Worm (Caenorhabditis elegans): Measurements from ENCODE around the gene inx-7.

Gene inx-7

ce11 chrIV:5967035-5967499 is 20.6 kb upstream of the inx-7 start (continued):
- peak; percentile 99 for TF ChIP-seq tbp1 (GFP tag; optimal IDR thresholded peaks at IDR 0.05)
- peak; percentile 69 for TF ChIP-seq pha-4 (tag; optimal IDR thresholded peaks at IDR 0.05)
- TF ChIP-seq pbrm-1 (GFP tag; IDR thresholded peaks at IDR 0.05): peak; percentile 89
- peak; percentile 79 for TF ChIP-seq hmg-1.2 (GFP tag; IDR thresholded peaks at IDR 0.05)
- TF ChIP-seq nfya-1 (tag; optimal IDR thresholded peaks at IDR 0.05; ENCODE audit: borderline replicate concordance, insufficient read depth): no peak
- no peak for TF ChIP-seq madf-8 (GFP tag; conservative IDR thresholded peaks at IDR 0.05)
- peak; percentile 94 for TF ChIP-seq him-1 (tag; optimal IDR thresholded peaks at IDR 0.05)
- TF ChIP-seq let-607 (tag; optimal IDR thresholded peaks at IDR 0.05): peak; percentile 62 to 83
- peak; percentile 75 for TF ChIP-seq nfyb-1 (GFP tag; IDR thresholded peaks at IDR 0.05)
- peak; percentile 89 for TF ChIP-seq dox-1 (GFP tag; IDR thresholded peaks at IDR 0.05)
- peak in 1 of 3 experiments; percentile 80 for TF ChIP-seq lin-35 (GFP tag; optimal IDR thresholded peaks at IDR 0.05)
- TF ChIP-seq ztf-18 (tag; optimal IDR thresholded peaks at IDR 0.05): peak; percentile 75
- no peak for TF ChIP-seq ccch-3 (GFP tag; optimal IDR thresholded peaks at IDR 0.05)
- peak; percentile 90 for TF ChIP-seq B0336.3 (GFP tag; IDR thresholded peaks at IDR 0.05)
- TF ChIP-seq F37B4.10 (GFP tag; IDR thresholded peaks at IDR 0.05): no peak
- TF ChIP-seq Y53G8AR.9 (GFP tag; conservative IDR thresholded peaks at IDR 0.05): 0 out of 2 replicates have a peak, but pooled peaks have one; percentile 73
- peak; percentile 61 for TF ChIP-seq mcd-1 (GFP tag; IDR thresholded peaks at IDR 0.05)
- TF ChIP-seq K12H6.12 (tag; optimal IDR thresholded peaks at IDR 0.05): peak; percentile 59
- no peak for TF ChIP-seq zfh-2 (GFP tag; conservative IDR thresholded peaks at IDR 0.05)
- TF ChIP-seq unc-130 (GFP tag; optimal IDR thresholded peaks at IDR 0.05): peak; percentile 68
- TF ChIP-seq lsl-1 (GFP tag; optimal IDR thresholded peaks at IDR 0.05): peak; percentile 38
- peak; percentile 82 for TF ChIP-seq mes-4 (tag; optimal IDR thresholded peaks at IDR 0.05)
- TF ChIP-seq lin-40 (tag; optimal IDR thresholded peaks at IDR 0.05): peak; percentile 94
- no peak for TF ChIP-seq ceh-91 (GFP tag; IDR thresholded peaks at IDR 0.05)
- TF ChIP-seq nhr-27 (tag; optimal IDR thresholded peaks at IDR 0.05): no peak
- peak; percentile 60; the same call in 1 of the 2 replicates for TF ChIP-seq C06A6.2 (GFP tag; conservative IDR thresholded peaks at IDR 0.05)
- TF ChIP-seq chd-7 (tag; optimal IDR thresholded peaks at IDR 0.05): peak; percentile 87
- peak; percentile 7 for TF ChIP-seq nhr-179 (tag; optimal IDR thresholded peaks at IDR 0.05)
- TF ChIP-seq ztf-25 (GFP tag; IDR thresholded peaks at IDR 0.05): peak; percentile 78; the same call in 1 of the 2 replicates
- no peak for TF ChIP-seq aptf-3 (GFP tag; IDR thresholded peaks at IDR 0.05)
- peak; percentile 79 for TF ChIP-seq F49E8.2 (tag; optimal IDR thresholded peaks at IDR 0.05; ENCODE audit: insufficient read depth)
- TF ChIP-seq bed-1 (GFP tag; IDR thresholded peaks at IDR 0.05): no peak
- peak; percentile 37 for TF ChIP-seq F52B5.7 (tag; optimal IDR thresholded peaks at IDR 0.05)
- TF ChIP-seq F22D6.2 (tag; optimal IDR thresholded peaks at IDR 0.05): peak; percentile 59
- 0 out of 2 replicates have a peak, but pooled peaks have one; percentile 57 for TF ChIP-seq aptf-2 (GFP tag; conservative IDR thresholded peaks at IDR 0.05)
- TF ChIP-seq zim-3 (tag; optimal IDR thresholded peaks at IDR 0.05): peak; percentile 63
- peak; percentile 77; the same call in 1 of the 2 replicates for TF ChIP-seq egl-44 (GFP tag; IDR thresholded peaks at IDR 0.05)
- TF ChIP-seq dpl-1 (GFP tag; optimal IDR thresholded peaks at IDR 0.05): peak; percentile 45
- TF ChIP-seq F57C9.4 (tag; optimal IDR thresholded peaks at IDR 0.05): peak; percentile 7
- TF ChIP-seq hmg-20 (GFP tag; IDR thresholded peaks at IDR 0.05): peak; percentile 80
- peak; percentile 27 for TF ChIP-seq fkh-3 (tag; optimal IDR thresholded peaks at IDR 0.05)
- peak; percentile 86 for TF ChIP-seq attf-6 (GFP tag; IDR thresholded peaks at IDR 0.05)
- peak; percentile 78 for TF ChIP-seq attf-5 (GFP tag; optimal IDR thresholded peaks at IDR 0.05)
- peak; percentile 36 for TF ChIP-seq efl-1 (GFP tag; optimal IDR thresholded peaks at IDR 0.05)
- no peak for TF ChIP-seq egl-18 (GFP tag; IDR thresholded peaks at IDR 0.05)
- TF ChIP-seq madf-6 (GFP tag; IDR thresholded peaks at IDR 0.05): no peak; the same call in 1 of the 2 replicates
- no peak for TF ChIP-seq dpff-1 (tag; optimal IDR thresholded peaks at IDR 0.05)
- TF ChIP-seq ceh-27 (GFP tag; optimal IDR thresholded peaks at IDR 0.05): peak; percentile 49
